Worm (Caenorhabditis elegans) whole organism, L1 larva: ENCODE data around the gene K09A9.8.

Experiments
- ama-1 ChIP-seq: fragments of 150-350 bp; optimal IDR thresholded peaks from 2 replicates; lab custom pipeline; 2014
- dpl-1 ChIP-seq, 3 experiments: fragments of 150-350 bp in 2 of 3; sonication (generic microtip) in 1 of 3; optimal IDR thresholded peaks; 2 replicates each; lab custom pipeline; 2014 to 2017; ENCODE audit warnings: missing biosample characterization in 3 of 3, missing genetic modification characterization in 3 of 3, missing genetic modification reagents in 3 of 3
- egl-27 ChIP-seq, 2 experiments: fragments of 150-350 bp in 1 of 2; sonication (generic microtip); optimal IDR thresholded peaks; 3 replicates each; lab custom pipeline; 2017 to 2018; ENCODE audit warnings: missing biosample characterization in 2 of 2, missing genetic modification characterization in 2 of 2, missing genetic modification reagents in 2 of 2
- elt-3 ChIP-seq, 6 experiments: fragments of 150-350 bp in 1 of 6; sonication (generic microtip); optimal IDR thresholded peaks; 2 replicates each; lab custom pipeline; 2017 to 2018; ENCODE audit warnings: missing biosample characterization in 6 of 6, missing genetic modification characterization in 6 of 6, inconsistent platforms in 1 of 6
- nhr-237 ChIP-seq: fragments of 150-350 bp; optimal IDR thresholded peaks from 2 replicates; lab custom pipeline; 2014; ENCODE audit warnings: missing biosample characterization, missing genetic modification characterization
- nhr-76 ChIP-seq: sonication (generic microtip); optimal IDR thresholded peaks from 2 replicates; lab custom pipeline; 2017; ENCODE audit warnings: missing biosample characterization, missing genetic modification characterization
- nhr-85 ChIP-seq: sonication (generic microtip); peaks from one replicate; lab custom pipeline; 2016; ENCODE audit warnings: missing genetic modification characterization, inconsistent platforms, missing compliant biosample characterization
- nhr-90 ChIP-seq: sonication (generic microtip); optimal IDR thresholded peaks from 2 replicates; lab custom pipeline; 2016; ENCODE audit warnings: mild to moderate bottlenecking, missing genetic modification characterization, missing compliant biosample characterization; ENCODE audit not compliant: poor library complexity
- zag-1 ChIP-seq: fragments of 150-350 bp; optimal IDR thresholded peaks from 2 replicates; lab custom pipeline; 2014; ENCODE audit warnings: missing biosample characterization, missing genetic modification characterization

ce11 chrX:15593366-15593765 lies 3.6 kb downstream of the K09A9.8 start:
- TF ChIP-seq nhr-90 (no peak), elt-3 (tag; optimal IDR thresholded peaks at IDR 0.05; lab: Kevin White, UChicago) (no peak), dpl-1 (GFP tag; optimal IDR thresholded peaks at IDR 0.05; lab: Kevin White, UChicago) (no peak), zag-1 (tag; lab: Kevin White, UChicago) (no peak), nhr-85 (no peak), nhr-76 (no peak), nhr-237 (no peak), egl-27 (tag; optimal IDR thresholded peaks at IDR 0.05; lab: Kevin White, UChicago) (no peak), ama-1 (lab: Kevin White, UChicago) (no peak)
